Worm (Caenorhabditis elegans) whole organism, mixed stage, embryonic: ENCODE results near the gene F36A4.2.

Source experiments
- blmp-1 ChIP-seq: fragments of 150-350 bp; optimal IDR thresholded peaks from 2 replicates; lab custom pipeline; 2014; ENCODE audit warnings: missing biosample characterization, missing genetic modification characterization
- cnd-1 ChIP-seq: fragments of 200-800 bp; sonication (Bioruptor generic); optimal IDR thresholded peaks from 2 replicates; lab custom pipeline; 2018; ENCODE audit warnings: mild to moderate bottlenecking, missing genetic modification characterization, missing compliant biosample characterization
- lin-13 ChIP-seq: fragments of 150-350 bp; optimal IDR thresholded peaks from 2 replicates; lab custom pipeline; 2014; ENCODE audit warnings: missing biosample characterization, missing genetic modification characterization
- lsy-2 ChIP-seq: fragments of 150-350 bp; optimal IDR thresholded peaks from 2 replicates; lab custom pipeline; 2014; ENCODE audit warnings: missing biosample characterization, missing genetic modification characterization
- nhr-237 ChIP-seq: fragments of 150-350 bp; optimal IDR thresholded peaks from 2 replicates; lab custom pipeline; 2014; ENCODE audit warnings: missing biosample characterization, missing genetic modification characterization
- nhr-76 ChIP-seq: sonication (generic microtip); optimal IDR thresholded peaks from 2 replicates; lab custom pipeline; 2017; ENCODE audit warnings: missing biosample characterization, missing genetic modification characterization
- pha-4 ChIP-seq: fragments of 150-350 bp; optimal IDR thresholded peaks from 2 replicates; lab custom pipeline; 2018; ENCODE audit warnings: missing biosample characterization, missing genetic modification reagents, missing genetic modification characterization
- sptf-1 ChIP-seq: sonication (generic microtip); optimal IDR thresholded peaks from 2 replicates; lab custom pipeline; 2017; ENCODE audit warnings: mild to moderate bottlenecking, missing genetic modification characterization, moderate library complexity, missing compliant biosample characterization
- unc-62 ChIP-seq: fragments of 150-350 bp; optimal IDR thresholded peaks from 2 replicates; lab custom pipeline; 2014; ENCODE audit warnings: missing biosample characterization, missing genetic modification reagents, missing genetic modification characterization
- ztf-11 ChIP-seq: fragments of 150-350 bp; optimal IDR thresholded peaks from 2 replicates; lab custom pipeline; 2014; ENCODE audit warnings: missing biosample characterization, missing genetic modification characterization

ce11 chrIV:4316813-4317408 lies 45.9 kb downstream of the F36A4.2 start, which contains the start of gene Y24D9B.1:
- TF ChIP-seq lin-13: no peak
- no peak for TF ChIP-seq blmp-1 (tag; lab: Kevin White, UChicago)
- no peak for TF ChIP-seq pha-4
- TF ChIP-seq unc-62 (GFP tag; lab: Kevin White, UChicago): no peak
- TF ChIP-seq nhr-76 (tag; lab: Kevin White, UChicago): no peak
- TF ChIP-seq nhr-237 (tag; lab: Kevin White, UChicago): no peak
- no peak for TF ChIP-seq lsy-2 (tag; lab: Kevin White, UChicago)
- no peak for TF ChIP-seq sptf-1 (tag; lab: Kevin White, UChicago)
- TF ChIP-seq cnd-1 (tag; lab: Kevin White, UChicago): no peak
- TF ChIP-seq ztf-11 (tag; lab: Kevin White, UChicago): no peak
